Fruit fly (Drosophila melanogaster) whole organism, embryonic: ENCODE measurements around the gene bbg.

Experiments used
- Ada2b ChIP-seq: fragments of 200-800 bp; sonication (Bioruptor generic); IDR thresholded peaks from 2 replicates; pipeline ENCODE4 v1.3.6; 2022; ENCODE audit warnings: missing biosample characterization, missing genetic modification characterization
- Antp ChIP-seq: fragments of 200-800 bp; sonication (Bioruptor generic); optimal IDR thresholded peaks from 3 replicates; lab custom pipeline; 2016; ENCODE audit warnings: missing biosample characterization, missing genetic modification characterization
- CG10431 ChIP-seq: fragments of 200-800 bp; sonication (Bioruptor generic); optimal IDR thresholded peaks from 3 replicates; lab custom pipeline; 2018; ENCODE audit warnings: missing biosample characterization, mild to moderate bottlenecking, missing genetic modification characterization
- CG10959 ChIP-seq: fragments of 200-800 bp; sonication (Bioruptor generic); IDR thresholded peaks from 2 replicates; pipeline ENCODE4 v1.3.6; 2022; ENCODE audit warnings: missing biosample characterization, missing genetic modification characterization
- CG11723 ChIP-seq: fragments of 200-800 bp; sonication (Bioruptor generic); optimal IDR thresholded peaks from 2 replicates; lab custom pipeline; 2017; ENCODE audit warnings: missing biosample characterization, mild to moderate bottlenecking, missing genetic modification characterization
- CG14667 ChIP-seq: fragments of 200-800 bp; sonication (Bioruptor generic); IDR thresholded peaks from 2 replicates; pipeline ENCODE4 v1.3.6; 2022; ENCODE audit warnings: missing biosample characterization, missing genetic modification characterization
- CG15479 ChIP-seq: fragments of 200-800 bp; sonication (Bioruptor generic); optimal IDR thresholded peaks from 3 replicates; lab custom pipeline; 2019; ENCODE audit warnings: missing biosample characterization, mild to moderate bottlenecking, missing genetic modification characterization, moderate library complexity
- CG16813 ChIP-seq: fragments of 200-800 bp; sonication (Bioruptor generic); IDR thresholded peaks from 3 replicates; pipeline ENCODE4 v1.3.6; 2022; ENCODE audit warnings: missing biosample characterization, missing genetic modification characterization; ENCODE audit not compliant: partially characterized antibody
- CG2875 ChIP-seq: fragments of 200-800 bp; sonication (Bioruptor generic); optimal IDR thresholded peaks from 2 replicates; lab custom pipeline; 2017; ENCODE audit warnings: missing biosample characterization, mild to moderate bottlenecking, missing genetic modification characterization, missing genetic modification reagents
- CG32772 ChIP-seq: fragments of 200-800 bp; sonication (Bioruptor generic); IDR thresholded peaks from 2 replicates; pipeline ENCODE4 v1.3.6; 2022; ENCODE audit warnings: missing biosample characterization, missing genetic modification characterization
- CG34376 ChIP-seq: fragments of 200-800 bp; sonication (Bioruptor generic); optimal IDR thresholded peaks from 2 replicates; lab custom pipeline; 2018; ENCODE audit warnings: missing biosample characterization, mild to moderate bottlenecking, missing genetic modification characterization
- CG3838 ChIP-seq: fragments of 200-800 bp; sonication (Bioruptor generic); optimal IDR thresholded peaks from 3 replicates; lab custom pipeline; 2016; ENCODE audit warnings: missing biosample characterization, missing genetic modification characterization
- CG4282 ChIP-seq: fragments of 200-800 bp; sonication (Bioruptor generic); optimal IDR thresholded peaks from 2 replicates; lab custom pipeline; 2016; ENCODE audit warnings: missing biosample characterization, missing genetic modification characterization
- CG6683 ChIP-seq: fragments of 200-800 bp; sonication (Bioruptor generic); optimal IDR thresholded peaks from 2 replicates; lab custom pipeline; 2017; ENCODE audit warnings: missing biosample characterization, mild to moderate bottlenecking, missing genetic modification characterization, missing genetic modification reagents
- CG7357 ChIP-seq: fragments of 200-800 bp; sonication (Bioruptor generic); IDR thresholded peaks from 3 replicates; pipeline ENCODE4 v1.3.6; 2022; ENCODE audit warnings: missing biosample characterization, missing genetic modification characterization
- CG7987 ChIP-seq: fragments of 200-800 bp; sonication (Bioruptor generic); optimal IDR thresholded peaks from 2 replicates; lab custom pipeline; 2018; ENCODE audit warnings: missing biosample characterization, mild to moderate bottlenecking, missing genetic modification characterization, moderate library complexity
- GATAe ChIP-seq: fragments of 200-800 bp; sonication (Bioruptor generic); conservative IDR thresholded peaks from 2 replicates; pipeline ENCODE4 v1.3.6; 2022; ENCODE audit warnings: missing biosample characterization, missing genetic modification characterization
- HLHmδ ChIP-seq: fragments of 200-800 bp; sonication (Bioruptor generic); optimal IDR thresholded peaks from 2 replicates; lab custom pipeline; 2018; ENCODE audit warnings: missing biosample characterization, mild to moderate bottlenecking, missing genetic modification characterization, moderate library complexity
- Hr3 ChIP-seq: fragments of 200-800 bp; sonication (Bioruptor generic); optimal IDR thresholded peaks from 3 replicates; lab custom pipeline; 2016; ENCODE audit warnings: missing biosample characterization, missing genetic modification characterization
- MESR4 ChIP-seq: fragments of 200-800 bp; sonication (Bioruptor generic); optimal IDR thresholded peaks from 2 replicates; lab custom pipeline; 2018; ENCODE audit warnings: missing biosample characterization, mild to moderate bottlenecking, missing genetic modification characterization, moderate library complexity
- Myb ChIP-seq: fragments of 200-800 bp; sonication (Bioruptor generic); optimal IDR thresholded peaks from 2 replicates; lab custom pipeline; 2016; ENCODE audit warnings: missing biosample characterization, missing genetic modification characterization
- PHDP ChIP-seq: fragments of 200-800 bp; sonication (Bioruptor generic); optimal IDR thresholded peaks from 3 replicates; lab custom pipeline; 2018; ENCODE audit warnings: missing biosample characterization, mild to moderate bottlenecking, missing genetic modification characterization, moderate library complexity
- Stat92E ChIP-seq, 3 experiments: fragments of >200 bp in 2 of 3; fragments of 200-800 bp in 1 of 3; sonication (Bioruptor generic) in 1 of 3; optimal IDR thresholded peaks; 2 replicates each; lab custom pipeline; 2017 to 2019; ENCODE audit warnings: missing biosample characterization in 3 of 3, missing genetic modification characterization in 3 of 3, mild to moderate bottlenecking in 1 of 3, moderate library complexity in 1 of 3
- ac ChIP-seq: fragments of 200-800 bp; sonication (Bioruptor generic); optimal IDR thresholded peaks from 3 replicates; lab custom pipeline; 2017; ENCODE audit warnings: missing biosample characterization, mild to moderate bottlenecking, missing genetic modification characterization
- corto ChIP-seq: fragments of 200-800 bp; sonication (Bioruptor generic); optimal IDR thresholded peaks from 2 replicates; lab custom pipeline; 2016; ENCODE audit warnings: missing biosample characterization, mild to moderate bottlenecking, missing genetic modification characterization, moderate library complexity
- dimm ChIP-seq: fragments of 200-800 bp; sonication (Bioruptor generic); IDR thresholded peaks from 2 replicates; pipeline ENCODE4 v1.3.6; 2022; ENCODE audit warnings: missing biosample characterization, missing genetic modification characterization
- fd64A ChIP-seq: fragments of 200-800 bp; sonication (Bioruptor generic); optimal IDR thresholded peaks from 3 replicates; lab custom pipeline; 2018; ENCODE audit warnings: missing biosample characterization, mild to moderate bottlenecking, missing genetic modification characterization
- gce ChIP-seq: fragments of 200-800 bp; sonication (Bioruptor generic); IDR thresholded peaks from 3 replicates; pipeline ENCODE4 v1.3.6; 2022; ENCODE audit warnings: missing biosample characterization, missing genetic modification characterization
- gfzf ChIP-seq: fragments of 200-800 bp; sonication (Bioruptor generic); optimal IDR thresholded peaks from 2 replicates; lab custom pipeline; 2016; ENCODE audit warnings: missing biosample characterization, mild to moderate bottlenecking, missing genetic modification characterization, moderate library complexity
- gsb-n ChIP-seq: fragments of 200-800 bp; sonication (Bioruptor generic); optimal IDR thresholded peaks from 3 replicates; lab custom pipeline; 2018; ENCODE audit warnings: missing biosample characterization, mild to moderate bottlenecking, missing genetic modification characterization
- lab ChIP-seq: fragments of 200-800 bp; sonication (Bioruptor generic); optimal IDR thresholded peaks from 3 replicates; lab custom pipeline; 2017; ENCODE audit warnings: missing biosample characterization, missing genetic modification characterization, mild to moderate bottlenecking, moderate library complexity, missing genetic modification reagents
- slbo ChIP-seq: fragments of 200-800 bp; sonication (Bioruptor generic); IDR thresholded peaks from 2 replicates; pipeline ENCODE4 v1.3.6; 2022; ENCODE audit warnings: missing biosample characterization, missing genetic modification characterization
- stwl ChIP-seq: fragments of 200-800 bp; sonication (Bioruptor generic); optimal IDR thresholded peaks from 3 replicates; lab custom pipeline; 2018; ENCODE audit warnings: missing biosample characterization, mild to moderate bottlenecking, missing genetic modification characterization, moderate library complexity
- tna ChIP-seq: fragments of 200-800 bp; sonication (Bioruptor generic); IDR thresholded peaks from 2 replicates; pipeline ENCODE4 v1.3.6; 2022; ENCODE audit warnings: missing biosample characterization, missing genetic modification characterization; ENCODE audit not compliant: partially characterized antibody
- vnd ChIP-seq: fragments of 200-800 bp; sonication (Bioruptor generic); IDR thresholded peaks from 3 replicates; pipeline ENCODE4 v1.3.6; 2022; ENCODE audit warnings: missing biosample characterization, missing genetic modification characterization; ENCODE audit not compliant: partially characterized antibody

bbg gene

dm6 chr3L:14363103-14363751 lies 172.8 kb downstream of the bbg start (continued):
- TF ChIP-seq fd64A (GFP tag; lab: Kevin White, UChicago) (no peak), gsb-n (tag; lab: Kevin White, UChicago) (no peak), tna (no peak), CG16813 (GFP tag; lab: Robert Waterston, UW) (no peak), CG7987 (GFP tag; lab: Kevin White, UChicago) (no peak), ac (no peak), HLHmδ (GFP tag; lab: Kevin White, UChicago) (no peak), CG11723 (no peak), CG34376 (no peak), CG32772 (GFP tag; lab: Robert Waterston, UW) (no peak), vnd (GFP tag; lab: Robert Waterston, UW) (no peak), CG6683 (no peak), dimm (GFP tag; lab: Robert Waterston, UW) (no peak), CG10431 (GFP tag; lab: Kevin White, UChicago) (no peak), CG15479 (GFP tag; lab: Kevin White, UChicago) (no peak), slbo (peak; percentile 35; the same call in 1 of the 2 replicates), corto (GFP tag; lab: Kevin White, UChicago) (no peak), lab (GFP tag; lab: Kevin White, UChicago) (peak; percentile 22), MESR4 (GFP tag; lab: Kevin White, UChicago) (no peak), stwl (tag; lab: Kevin White, UChicago) (no peak), Antp (GFP tag; lab: Kevin White, UChicago) (no peak), Ada2b (no peak), Myb (no peak), CG14667 (no peak), CG2875 (GFP tag; lab: Kevin White, UChicago) (no peak), Hr3 (GFP tag; lab: Kevin White, UChicago) (peak; percentile 37), gce (GFP tag; lab: Robert Waterston, UW) (0 out of 3 replicates have a peak, but pooled peaks have one; percentile 34), CG4282 (GFP tag; lab: Kevin White, UChicago) (no peak), GATAe (GFP tag; lab: Robert Waterston, UW) (no peak; the same call in 1 of the 2 replicates), Stat92E (GFP tag; optimal IDR thresholded peaks at IDR 0.05; lab: Kevin White, UChicago) (no peak), CG10959 (GFP tag; lab: Robert Waterston, UW) (no peak), CG3838 (GFP tag; lab: Kevin White, UChicago) (no peak), PHDP (tag; lab: Kevin White, UChicago) (peak; percentile 45), gfzf (GFP tag; lab: Kevin White, UChicago) (no peak), CG7357 (GFP tag; lab: Robert Waterston, UW) (no peak)
- TF ChIP-seq, all 482 proteins: peak for 114
